Worm (Caenorhabditis elegans) whole organism, dauer: Measurements from ENCODE around the gene txdc-12.2.

Source experiments
- unc-62 ChIP-seq: sonication (generic microtip); optimal IDR thresholded peaks from 2 replicates; lab custom pipeline; 2017; ENCODE audit warnings: missing biosample characterization, missing genetic modification reagents, missing genetic modification characterization

Gene txdc-12.2

ce11 chrX:2096804-2097203 lies 22.6 kb downstream of the txdc-12.2 start, which contains the start of gene T21D9.2:
TSS of gene T21D9.2 (minus strand) at chrX:2096904.
- no peak for TF ChIP-seq unc-62 (GFP tag; lab: Kevin White, UChicago)

ce11 chrX:2099002-2099401 lies 24.8 kb downstream of the txdc-12.2 start:
- no peak for TF ChIP-seq unc-62 (GFP tag; lab: Kevin White, UChicago)

ce11 chrX:2105310-2105709 lies 31.1 kb downstream of the txdc-12.2 start, which contains the start of gene F53B1.3:
TSS of gene F53B1.3 (plus strand) at chrX:2105610.
- no peak for TF ChIP-seq unc-62 (GFP tag; lab: Kevin White, UChicago)

- no peak for TF ChIP-seq unc-62 (GFP tag; lab: Kevin White, UChicago)
Observed at ce11 chrX:2107414-2107813, 33.2 kb downstream of the txdc-12.2 start.

- no peak for TF ChIP-seq unc-62 (GFP tag; lab: Kevin White, UChicago)
Observed at ce11 chrX:2108182-2108581, 33.9 kb downstream of the txdc-12.2 start.

ce11 chrX:2108682-2109081 lies 34.4 kb downstream of the txdc-12.2 start, which contains the start of gene F53B1.2:
TSS of gene F53B1.2 (plus strand) at chrX:2108982.
- no peak for TF ChIP-seq unc-62 (GFP tag; lab: Kevin White, UChicago)

- no peak for TF ChIP-seq unc-62 (GFP tag; lab: Kevin White, UChicago)
Observed at ce11 chrX:2110603-2111327, 36.5 kb downstream of the txdc-12.2 start.

ce11 chrX:2113004-2113403 lies 38.8 kb downstream of the txdc-12.2 start, which contains the start of gene bus-5:
TSS of gene bus-5 (minus strand) at chrX:2113104.
- TF ChIP-seq unc-62 (GFP tag; lab: Kevin White, UChicago): no peak

- no peak for TF ChIP-seq unc-62 (GFP tag; lab: Kevin White, UChicago)
Observed at ce11 chrX:2114171-2114570, 39.9 kb downstream of the txdc-12.2 start.

ce11 chrX:2116304-2116867 lies 42.1 kb downstream of the txdc-12.2 start:
- no peak for TF ChIP-seq unc-62 (GFP tag; lab: Kevin White, UChicago)

ce11 chrX:2118162-2118561 lies 43.9 kb downstream of the txdc-12.2 start, which contains the start of gene swip-10:
TSS of gene swip-10 (minus strand) at chrX:2118262.
- no peak for TF ChIP-seq unc-62 (GFP tag; lab: Kevin White, UChicago)

- TF ChIP-seq unc-62 (GFP tag; lab: Kevin White, UChicago): no peak
Observed at ce11 chrX:2120961-2121360, 46.7 kb downstream of the txdc-12.2 start, which contains the start of gene gpa-5. TSS of gene gpa-5 (minus strand) at chrX:2121061.
